Worm (Caenorhabditis elegans): ENCODE data around the gene emb-1.

The emb-1 gene

ce11 chrIII:5173139-5173538, at the start of gene emb-1:
Gene emb-1 (plus strand): TSS chrIII:5173439.
- TF ChIP-seq D1046.2 (GFP tag; IDR thresholded peaks at IDR 0.05) (no peak), ZK546.5 (tag; optimal IDR thresholded peaks at IDR 0.05) (no peak), dmd-9 (GFP tag; IDR thresholded peaks at IDR 0.05) (no peak), ZK337.2 (GFP tag; IDR thresholded peaks at IDR 0.05) (no peak), Y105C5A.15 (GFP tag; IDR thresholded peaks at IDR 0.05) (no peak), lin-29 (GFP tag; IDR thresholded peaks at IDR 0.05) (no peak), F10B5.3 (tag; optimal IDR thresholded peaks at IDR 0.05) (no peak), nhr-77 (tag; optimal IDR thresholded peaks at IDR 0.05) (no peak), madf-9 (GFP tag; conservative IDR thresholded peaks at IDR 0.05) (no peak), dve-1 (tag; optimal IDR thresholded peaks at IDR 0.05; ENCODE audit: insufficient read depth) (no peak), zfp-3 (GFP tag; conservative IDR thresholded peaks at IDR 0.05) (no peak), spr-1 (tag; optimal IDR thresholded peaks at IDR 0.05) (no peak), mdt-29 (GFP tag; IDR thresholded peaks at IDR 0.05) (no peak), daf-19 (GFP tag; conservative IDR thresholded peaks at IDR 0.05) (no peak), daf-12 (tag; optimal IDR thresholded peaks at IDR 0.05) (no peak), pha-4 (GFP tag; IDR thresholded peaks at IDR 0.05) (no peak), pha-4 (tag; optimal IDR thresholded peaks at IDR 0.05) (no peak), cey-2 (tag; optimal IDR thresholded peaks at IDR 0.05; ENCODE audit: borderline replicate concordance, insufficient read depth) (no peak), ceh-32 (tag; optimal IDR thresholded peaks at IDR 0.05; ENCODE audit: poor library complexity) (no peak), unc-39 (tag; optimal IDR thresholded peaks at IDR 0.05) (no peak)

DNA sequence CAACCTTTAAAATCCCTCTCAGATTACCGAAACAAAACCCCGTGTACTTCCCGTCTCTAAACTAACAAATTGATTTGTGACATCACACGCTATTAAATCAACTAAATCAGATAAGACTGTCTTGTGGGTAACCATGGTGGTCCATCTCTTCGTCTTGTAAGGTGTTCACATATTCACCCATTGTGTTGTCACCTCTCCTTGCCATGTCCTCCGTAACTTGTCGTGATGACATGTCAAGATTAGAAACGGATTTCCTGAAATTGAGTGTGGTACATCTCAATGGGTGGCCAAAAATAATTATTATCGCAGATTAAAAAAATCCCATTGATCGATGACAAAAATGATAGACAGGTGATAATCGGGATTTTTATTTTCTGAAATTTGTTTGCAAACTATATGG, 48.9 kb upstream of the emb-1 start:
- TF ChIP-seq ceh-82 (tag; optimal IDR thresholded peaks at IDR 0.05) (no peak), unc-62 (GFP tag; optimal IDR thresholded peaks at IDR 0.05 in 1 of 2) (peak in 1 of 2 experiments; percentile 61), unc-62 (tag; optimal IDR thresholded peaks at IDR 0.05) (no peak), tra-1 (GFP tag; IDR thresholded peaks at IDR 0.05) (no peak)

- TF ChIP-seq daf-19 (GFP tag; conservative IDR thresholded peaks at IDR 0.05) (no peak), T26A8.4 (GFP tag; IDR thresholded peaks at IDR 0.05) (no peak), gei-8 (GFP tag; optimal IDR thresholded peaks at IDR 0.05) (no peak), dmd-9 (GFP tag; IDR thresholded peaks at IDR 0.05) (no peak), Y48G9A.11 (GFP tag; IDR thresholded peaks at IDR 0.05) (no peak), lin-15B (tag; optimal IDR thresholded peaks at IDR 0.05) (no peak), ama-1 (optimal IDR thresholded peaks at IDR 0.05) (no peak), ceh-44 (GFP tag; IDR thresholded peaks at IDR 0.05) (no peak), mxl-3 (GFP tag; optimal IDR thresholded peaks at IDR 0.05) (no peak), nhr-48 (tag; optimal IDR thresholded peaks at IDR 0.05) (no peak), zip-2 (tag; optimal IDR thresholded peaks at IDR 0.05) (no peak), daf-16 (GFP tag; optimal IDR thresholded peaks at IDR 0.05) (no peak), daf-16 (tag; optimal IDR thresholded peaks at IDR 0.05) (no peak), mdl-1 (tag; optimal IDR thresholded peaks at IDR 0.05) (no peak), dpl-1 (GFP tag; optimal IDR thresholded peaks at IDR 0.05) (no peak), dve-1 (tag; optimal IDR thresholded peaks at IDR 0.05; ENCODE audit: insufficient read depth) (no peak), egl-43 (GFP tag; IDR thresholded peaks at IDR 0.05) (no peak), D1046.2 (GFP tag; IDR thresholded peaks at IDR 0.05) (no peak), spr-1 (tag; optimal IDR thresholded peaks at IDR 0.05) (no peak), daf-12 (tag; optimal IDR thresholded peaks at IDR 0.05) (no peak), zfp-3 (GFP tag; conservative IDR thresholded peaks at IDR 0.05) (no peak)
These were observed 47.5 kb upstream of the emb-1 start for ce11 chrIII:5125759-5126158.

DNA sequence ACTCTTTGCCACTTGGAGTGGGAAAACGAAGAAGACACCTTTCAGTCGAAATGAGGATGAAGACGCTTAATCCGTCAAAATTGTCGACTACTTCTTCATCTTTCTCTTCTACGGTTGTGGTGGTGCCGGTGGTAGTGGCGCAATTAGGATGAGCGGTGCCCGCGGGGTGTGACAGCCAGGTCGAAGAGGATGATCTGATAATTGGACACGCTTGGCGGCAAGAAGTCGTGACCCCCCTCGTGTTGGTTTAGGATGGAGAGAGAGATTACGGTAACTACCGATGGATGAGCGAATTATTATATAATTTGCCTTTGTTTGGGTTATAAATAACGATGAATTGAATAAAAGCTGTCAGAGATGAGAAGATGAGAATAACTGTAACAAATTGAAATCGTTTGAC, 46.3 kb upstream of the emb-1 start:
- peak; percentile 13; the same call in 1 of the 2 replicates for TF ChIP-seq set-16 (GFP tag; IDR thresholded peaks at IDR 0.05)
- no peak for TF ChIP-seq lin-29 (GFP tag; IDR thresholded peaks at IDR 0.05)
- TF ChIP-seq lin-38 (GFP tag; IDR thresholded peaks at IDR 0.05), result no peak

All from whole organism, L4 larva.